Fruit fly (Drosophila melanogaster): ENCODE results near the gene Kul.

Kul gene

DNA sequence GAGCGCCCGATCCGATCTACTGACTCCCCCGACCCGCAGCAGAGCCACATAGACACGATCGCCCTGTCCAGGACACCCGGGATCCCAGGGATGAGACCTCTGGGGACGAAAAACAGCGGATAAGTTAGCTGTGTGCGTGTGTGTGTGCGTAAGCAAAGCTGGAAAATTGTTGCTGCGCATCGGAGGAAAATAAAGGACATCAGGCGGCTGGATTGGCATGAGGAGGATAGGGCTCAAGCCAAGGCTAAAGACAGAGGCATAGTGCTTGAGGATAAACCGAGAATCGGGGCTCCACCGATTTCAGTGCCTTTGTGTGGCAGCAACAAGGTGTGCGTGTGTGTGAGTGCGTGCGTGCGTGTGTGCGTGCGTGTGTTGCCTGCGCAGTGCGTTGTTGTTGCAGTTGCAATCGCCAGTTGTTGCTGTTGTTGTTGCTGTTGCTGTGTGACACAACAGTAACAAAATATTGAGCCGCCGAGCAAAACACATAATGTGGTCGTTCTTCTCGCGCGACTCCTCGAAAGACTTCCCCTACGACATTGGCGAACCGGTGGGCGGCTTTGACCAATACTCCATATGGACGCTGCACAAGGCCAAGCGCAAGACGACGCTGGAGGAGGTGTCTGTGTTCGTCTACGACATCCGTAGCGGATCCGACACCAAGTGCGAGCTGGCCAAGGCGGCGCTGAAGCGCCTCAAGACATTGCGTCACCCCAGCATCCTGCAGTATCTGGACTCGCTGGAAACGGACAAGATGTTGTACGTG is 23.9 kb downstream of the Kul start:
- TF ChIP-seq Pif1B (GFP tag; optimal IDR thresholded peaks at IDR 0.05) (no peak), CG17806 (tag; optimal IDR thresholded peaks at IDR 0.05) (no peak), fd96Ca (GFP tag; IDR thresholded peaks at IDR 0.05) (no peak), CG8159 (tag; optimal IDR thresholded peaks at IDR 0.05) (no peak)

DNA sequence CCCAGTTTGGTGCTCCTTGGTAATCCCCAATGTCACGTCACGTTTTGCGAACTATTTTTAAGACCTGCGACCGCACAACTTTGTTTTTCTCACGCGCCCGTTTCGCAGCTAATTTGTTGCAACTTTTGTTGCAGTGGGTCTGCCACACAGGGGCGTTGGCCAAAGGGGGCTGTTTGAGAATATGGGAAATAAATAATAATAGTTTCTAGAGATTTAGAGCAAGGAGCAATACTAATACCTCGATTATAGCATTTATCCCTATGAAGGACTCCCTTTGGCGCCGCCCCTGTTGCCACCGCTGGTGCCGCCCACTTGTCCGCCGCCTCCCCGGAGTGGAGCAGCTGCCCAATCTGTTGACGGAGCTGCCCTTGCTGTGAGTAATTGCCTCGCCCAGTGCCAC is 29.6 kb downstream of the Kul start:
- TF ChIP-seq CG13204 (GFP tag; optimal IDR thresholded peaks at IDR 0.05) (no peak), CG15710 (tag; optimal IDR thresholded peaks at IDR 0.05) (peak; percentile 3), CG8159 (tag; optimal IDR thresholded peaks at IDR 0.05) (no peak), CG9948 (tag; optimal IDR thresholded peaks at IDR 0.05) (peak; percentile 7), CG12605 (GFP tag; IDR thresholded peaks at IDR 0.05) (peak; percentile 40; the same call in 1 of the 2 replicates), CG8301 (tag; optimal IDR thresholded peaks at IDR 0.05) (no peak), fd96Ca (GFP tag; IDR thresholded peaks at IDR 0.05) (peak; percentile 90), CG32121 (GFP tag; IDR thresholded peaks at IDR 0.05) (peak; percentile 87), CG4496 (GFP tag; IDR thresholded peaks at IDR 0.05) (peak; percentile 83), CG34367 (tag; optimal IDR thresholded peaks at IDR 0.05) (no peak), CG10348 (GFP tag; IDR thresholded peaks at IDR 0.05) (peak; percentile 33; the same call in 1 of the 2 replicates), Ets98B (GFP tag; IDR thresholded peaks at IDR 0.05) (peak; percentile 87), Pif1B (GFP tag; optimal IDR thresholded peaks at IDR 0.05) (no peak), EcR (GFP tag; optimal IDR thresholded peaks at IDR 0.05) (no peak), Pif1A (GFP tag; optimal IDR thresholded peaks at IDR 0.05) (no peak), rn (GFP tag; IDR thresholded peaks at IDR 0.05) (0 out of 2 replicates have a peak, but pooled peaks have one; percentile 52), gl (tag; optimal IDR thresholded peaks at IDR 0.05) (no peak)

DNA sequence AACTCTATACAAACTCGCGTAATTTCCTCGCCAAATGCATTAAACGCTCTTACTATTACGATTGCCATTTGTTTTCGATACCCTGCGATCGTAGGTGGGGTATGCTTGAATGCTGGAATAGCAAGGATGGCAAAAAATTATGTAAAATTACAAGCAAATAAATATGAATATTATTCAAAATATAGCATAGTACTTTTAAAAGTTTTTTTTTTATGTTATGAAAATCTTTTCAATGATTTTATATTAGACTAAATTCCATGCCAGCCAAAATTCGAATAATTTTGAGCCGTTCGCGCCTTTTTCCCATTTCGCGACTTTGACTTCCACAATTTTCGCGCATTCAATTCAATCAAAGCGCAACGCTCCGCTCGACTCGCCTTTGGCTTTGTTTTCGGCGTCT is 30.5 kb downstream of the Kul start:
- TF ChIP-seq Ets98B (GFP tag; IDR thresholded peaks at IDR 0.05) (no peak), CG10348 (GFP tag; IDR thresholded peaks at IDR 0.05) (no peak)

DNA sequence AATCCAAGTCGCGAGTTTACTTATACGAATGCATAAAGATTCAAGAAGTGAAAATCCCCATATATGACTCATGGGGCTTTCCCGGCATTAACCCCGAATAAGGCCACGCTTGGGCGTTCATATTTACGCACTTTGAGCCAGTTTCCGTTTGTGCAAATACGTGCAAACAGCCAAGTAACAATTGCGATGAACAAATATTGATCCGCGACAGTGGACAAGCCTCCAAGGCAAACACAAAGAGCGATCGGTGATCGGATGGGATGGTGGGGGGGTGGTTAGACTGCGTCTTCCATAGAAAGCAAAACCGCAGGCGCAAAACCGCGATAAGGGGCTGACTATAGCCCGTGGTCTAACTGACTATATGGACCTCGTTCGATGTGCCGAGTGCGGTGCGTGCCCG is 31.6 kb downstream of the Kul start:
- TF ChIP-seq Pif1B (GFP tag; optimal IDR thresholded peaks at IDR 0.05) (no peak), Snoo (tag; optimal IDR thresholded peaks at IDR 0.05) (no peak), gl (tag; optimal IDR thresholded peaks at IDR 0.05) (peak; percentile 74), CG32121 (GFP tag; IDR thresholded peaks at IDR 0.05) (no peak; the same call in 1 of the 2 replicates), rn (GFP tag; IDR thresholded peaks at IDR 0.05) (0 out of 2 replicates have a peak, but pooled peaks have one; percentile 18), CG4496 (GFP tag; IDR thresholded peaks at IDR 0.05) (peak; percentile 36; the same call in 2 of the 3 replicates), CG10348 (GFP tag; IDR thresholded peaks at IDR 0.05) (no peak), CG13204 (GFP tag; optimal IDR thresholded peaks at IDR 0.05) (peak; percentile 83), CG14655 (GFP tag; optimal IDR thresholded peaks at IDR 0.05) (no peak), CG34367 (tag; optimal IDR thresholded peaks at IDR 0.05) (peak; percentile 52), EcR (GFP tag; optimal IDR thresholded peaks at IDR 0.05) (peak; percentile 35), CG17806 (tag; optimal IDR thresholded peaks at IDR 0.05) (no peak), fd96Ca (GFP tag; IDR thresholded peaks at IDR 0.05) (peak; percentile 49), CG9948 (tag; optimal IDR thresholded peaks at IDR 0.05) (no peak), Ets98B (GFP tag; IDR thresholded peaks at IDR 0.05) (peak; percentile 37; the same call in 1 of the 2 replicates), CG15710 (tag; optimal IDR thresholded peaks at IDR 0.05) (no peak), CG8301 (tag; optimal IDR thresholded peaks at IDR 0.05) (no peak), CG12605 (GFP tag; IDR thresholded peaks at IDR 0.05) (peak; percentile 40), D1 (tag; optimal IDR thresholded peaks at IDR 0.05) (no peak), Pif1A (GFP tag; optimal IDR thresholded peaks at IDR 0.05) (peak; percentile 62), CG8159 (tag; optimal IDR thresholded peaks at IDR 0.05) (no peak)

DNA sequence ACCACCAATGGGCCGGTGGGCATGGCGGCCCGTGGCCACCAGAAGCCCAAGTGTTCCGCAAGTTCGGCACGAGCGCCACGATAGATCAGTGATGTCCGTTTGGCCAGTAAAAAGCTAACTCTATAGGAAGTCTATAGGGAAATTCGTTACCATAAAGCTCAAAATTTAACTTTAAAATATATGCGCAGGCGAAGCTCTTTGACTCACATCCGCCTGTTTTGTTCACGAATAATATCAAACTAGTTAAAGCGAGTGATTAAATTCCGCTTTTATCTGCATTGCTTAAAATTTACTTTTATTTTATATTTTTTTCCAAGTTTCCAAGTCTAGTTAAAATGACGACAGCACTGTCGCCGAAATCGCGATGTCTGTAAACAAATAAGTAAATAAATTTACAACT is 32.1 kb downstream of the Kul start:
- no peak for TF ChIP-seq gl (tag; optimal IDR thresholded peaks at IDR 0.05)
- TF ChIP-seq rn (GFP tag; IDR thresholded peaks at IDR 0.05) = no peak
- TF ChIP-seq Ets98B (GFP tag; IDR thresholded peaks at IDR 0.05) = peak; percentile 38
- no peak for TF ChIP-seq CG10348 (GFP tag; IDR thresholded peaks at IDR 0.05)
- no peak for TF ChIP-seq CG34367 (tag; optimal IDR thresholded peaks at IDR 0.05)
- no peak for TF ChIP-seq EcR (GFP tag; optimal IDR thresholded peaks at IDR 0.05)
- no peak for TF ChIP-seq CG12605 (GFP tag; IDR thresholded peaks at IDR 0.05)
- TF ChIP-seq CG9948 (tag; optimal IDR thresholded peaks at IDR 0.05) = peak; percentile 34
- peak; percentile 42 for TF ChIP-seq CG17806 (tag; optimal IDR thresholded peaks at IDR 0.05)
- peak; percentile 5 for TF ChIP-seq Snoo (tag; optimal IDR thresholded peaks at IDR 0.05)
- TF ChIP-seq CG15710 (tag; optimal IDR thresholded peaks at IDR 0.05) = peak; percentile 38
- TF ChIP-seq fd96Ca (GFP tag; IDR thresholded peaks at IDR 0.05) = peak; percentile 72
- TF ChIP-seq CG4496 (GFP tag; IDR thresholded peaks at IDR 0.05) = peak; percentile 71
- TF ChIP-seq D1 (tag; optimal IDR thresholded peaks at IDR 0.05) = peak; percentile 10
- TF ChIP-seq Pif1A (GFP tag; optimal IDR thresholded peaks at IDR 0.05) = no peak
- TF ChIP-seq CG13204 (GFP tag; optimal IDR thresholded peaks at IDR 0.05) = no peak
- peak; percentile 37 for TF ChIP-seq CG32121 (GFP tag; IDR thresholded peaks at IDR 0.05)
- TF ChIP-seq CG8301 (tag; optimal IDR thresholded peaks at IDR 0.05) = peak; percentile 55
- TF ChIP-seq Pif1B (GFP tag; optimal IDR thresholded peaks at IDR 0.05) = peak; percentile 47
- TF ChIP-seq CG8159 (tag; optimal IDR thresholded peaks at IDR 0.05) = peak; percentile 53
- TF ChIP-seq CG14655 (GFP tag; optimal IDR thresholded peaks at IDR 0.05) = peak; percentile 63

Data from whole organism, pupa.